Fruit fly (Drosophila melanogaster): ENCODE data around the gene slp2.
A peak's percentile ranks its signal among the peaks of the same experiment; 100 is the strongest.

The slp2 gene

dm6 chr2L:3852120-3852519, 15.5 kb downstream of the slp2 start (continued):
- no peak for TF ChIP-seq ap (GFP tag; IDR thresholded peaks at IDR 0.05)
- peak in 1 of 2 experiments; percentile 32 for TF ChIP-seq Hr51 (GFP tag; optimal IDR thresholded peaks at IDR 0.05)
- TF ChIP-seq vnd (GFP tag; IDR thresholded peaks at IDR 0.05; ENCODE audit: partially characterized antibody): no peak
- no peak for TF ChIP-seq crc (GFP tag; optimal IDR thresholded peaks at IDR 0.05)
- peak; percentile 30 for TF ChIP-seq CG12236 (GFP tag; optimal IDR thresholded peaks at IDR 0.05)
- no peak for TF ChIP-seq CG7357 (GFP tag; IDR thresholded peaks at IDR 0.05)
- TF ChIP-seq nom (GFP tag; optimal IDR thresholded peaks at IDR 0.05): no peak
- TF ChIP-seq CG6654 (GFP tag; optimal IDR thresholded peaks at IDR 0.05): no peak
- no peak for TF ChIP-seq ro (GFP tag; IDR thresholded peaks at IDR 0.05)
- no peak for TF ChIP-seq CG10321 (GFP tag; IDR thresholded peaks at IDR 0.05)
- no peak for TF ChIP-seq sens-2 (GFP tag; IDR thresholded peaks at IDR 0.05)
- TF ChIP-seq fru (optimal IDR thresholded peaks at IDR 0.05): no peak
- TF ChIP-seq dmrt99B (tag; optimal IDR thresholded peaks at IDR 0.05): peak; percentile 41
- no peak for TF ChIP-seq CG12071 (GFP tag; optimal IDR thresholded peaks at IDR 0.05)
- peak; percentile 49 for TF ChIP-seq CG2678 (tag; optimal IDR thresholded peaks at IDR 0.05)
- no peak for TF ChIP-seq TFAM (GFP tag; optimal IDR thresholded peaks at IDR 0.05)
- no peak for TF ChIP-seq amos (GFP tag; IDR thresholded peaks at IDR 0.05; ENCODE audit: partially characterized antibody)
- TF ChIP-seq CG13894 (tag; optimal IDR thresholded peaks at IDR 0.05): no peak
- TF ChIP-seq Xbp1 (GFP tag; optimal IDR thresholded peaks at IDR 0.05): peak; percentile 35
- TF ChIP-seq slou (GFP tag; optimal IDR thresholded peaks at IDR 0.05): no peak
- no peak for TF ChIP-seq CG6791 (GFP tag; IDR thresholded peaks at IDR 0.05; ENCODE audit: partially characterized antibody)
- TF ChIP-seq hth (optimal IDR thresholded peaks at IDR 0.05): no peak
- TF ChIP-seq Dip2 (GFP tag; IDR thresholded peaks at IDR 0.05): no peak
- no peak for TF ChIP-seq CG9797 (GFP tag; optimal IDR thresholded peaks at IDR 0.05)
- TF ChIP-seq Fer2 (tag; optimal IDR thresholded peaks at IDR 0.05): no peak
- no peak for TF ChIP-seq bowl (GFP tag; IDR thresholded peaks at IDR 0.05)
- TF ChIP-seq CG7839 (tag; optimal IDR thresholded peaks at IDR 0.05): peak; percentile 44
- no peak for TF ChIP-seq unc-4 (GFP tag; IDR thresholded peaks at IDR 0.05; ENCODE audit: partially characterized antibody)
- no peak for TF ChIP-seq psq (GFP tag; optimal IDR thresholded peaks at IDR 0.05)
- TF ChIP-seq Mad (GFP tag; optimal IDR thresholded peaks at IDR 0.05): no peak
- peak; percentile 65 for TF ChIP-seq Six4 (GFP tag; optimal IDR thresholded peaks at IDR 0.05)
- no peak for TF ChIP-seq CG34422 (GFP tag; IDR thresholded peaks at IDR 0.05)
- no peak for TF ChIP-seq CG2889 (GFP tag; IDR thresholded peaks at IDR 0.05)
- no peak for TF ChIP-seq esg (GFP tag; conservative IDR thresholded peaks at IDR 0.05)
- TF ChIP-seq CG14667 (GFP tag; IDR thresholded peaks at IDR 0.05): 0 out of 2 replicates have a peak, but pooled peaks have one; percentile 38
- TF ChIP-seq salm (tag; optimal IDR thresholded peaks at IDR 0.05): peak; percentile 7
- TF ChIP-seq disco-r (GFP tag; optimal IDR thresholded peaks at IDR 0.05): no peak
- no peak for TF ChIP-seq wor (GFP tag; IDR thresholded peaks at IDR 0.05)
- peak; percentile 20 for TF ChIP-seq chn (GFP tag; optimal IDR thresholded peaks at IDR 0.05)
- no peak for TF ChIP-seq CG11560 (tag; IDR thresholded peaks at IDR 0.05)
- no peak for TF ChIP-seq caup (GFP tag; optimal IDR thresholded peaks at IDR 0.05; ENCODE audit: severe bottlenecking)
- no peak for TF ChIP-seq lbe (GFP tag; optimal IDR thresholded peaks at IDR 0.05)
- TF ChIP-seq zen2 (GFP tag; IDR thresholded peaks at IDR 0.05; ENCODE audit: partially characterized antibody): no peak
- TF ChIP-seq danr (GFP tag; IDR thresholded peaks at IDR 0.05): no peak
- peak; percentile 0 for TF ChIP-seq NfI (GFP tag; optimal IDR thresholded peaks at IDR 0.05)
- TF ChIP-seq dm (GFP tag; optimal IDR thresholded peaks at IDR 0.05): peak; percentile 6
- TF ChIP-seq HLH4C (GFP tag; IDR thresholded peaks at IDR 0.05; ENCODE audit: partially characterized antibody): no peak
- TF ChIP-seq Dfd (GFP tag; optimal IDR thresholded peaks at IDR 0.05): no peak
- TF ChIP-seq CHES-1-like (GFP tag; optimal IDR thresholded peaks at IDR 0.05): no peak
- peak; percentile 31 for TF ChIP-seq pum (GFP tag; optimal IDR thresholded peaks at IDR 0.05)
- TF ChIP-seq tx (GFP tag; optimal IDR thresholded peaks at IDR 0.05): no peak
- TF ChIP-seq ato (GFP tag; IDR thresholded peaks at IDR 0.05; ENCODE audit: partially characterized antibody): no peak
